Worm (Caenorhabditis elegans) whole organism, L4 larva: ENCODE data around the gene gpa-10.

Experiments
- F10B5.3 ChIP-seq: sonication (generic microtip); optimal IDR thresholded peaks from 2 replicates; lab custom pipeline; 2016; ENCODE audit warnings: mild to moderate bottlenecking, missing genetic modification characterization, missing compliant biosample characterization
- F37D6.2 ChIP-seq: sonication (generic microtip); optimal IDR thresholded peaks from 2 replicates; lab custom pipeline; 2016; ENCODE audit warnings: mild to moderate bottlenecking, missing genetic modification characterization, missing compliant biosample characterization
- F44E2.7 ChIP-seq: fragments of 200-800 bp; sonication (Bioruptor generic); IDR thresholded peaks from 2 replicates; pipeline ENCODE4 v2.1.2; 2022; ENCODE audit warnings: missing genetic modification characterization, missing compliant biosample characterization
- F49E8.2 ChIP-seq: sonication (generic microtip); optimal IDR thresholded peaks from 2 replicates; lab custom pipeline; 2016; ENCODE audit warnings: missing compliant biosample characterization, mild to moderate bottlenecking, missing genetic modification characterization, borderline replicate concordance
- R02D3.7 ChIP-seq: fragments of 150-350 bp; sonication (generic microtip); optimal IDR thresholded peaks from 3 replicates; lab custom pipeline; 2014; ENCODE audit warnings: missing biosample characterization, missing genetic modification characterization
- T20F7.1 ChIP-seq: fragments of 200-800 bp; sonication (Bioruptor generic); optimal IDR thresholded peaks from 2 replicates; lab custom pipeline; 2018; ENCODE audit warnings: mild to moderate bottlenecking, missing genetic modification characterization, missing compliant biosample characterization
- T26A8.4 ChIP-seq: fragments of 200-800 bp; sonication (Bioruptor generic); IDR thresholded peaks from 2 replicates; pipeline ENCODE4 v1.3.6; 2022; ENCODE audit warnings: missing genetic modification characterization, missing compliant biosample characterization
- Y48G9A.11 ChIP-seq: fragments of 200-800 bp; sonication (Bioruptor generic); IDR thresholded peaks from 2 replicates; pipeline ENCODE4 v1.3.6; 2022; ENCODE audit warnings: missing genetic modification reagents, missing genetic modification characterization, missing compliant biosample characterization
- Y75B8A.6 ChIP-seq: fragments of 200-800 bp; sonication (Bioruptor generic); IDR thresholded peaks from 2 replicates; pipeline ENCODE4 v1.3.6; 2022; ENCODE audit warnings: missing genetic modification reagents, missing genetic modification characterization, missing compliant biosample characterization
- attf-4 ChIP-seq: sonication (generic microtip); optimal IDR thresholded peaks from 3 replicates; lab custom pipeline; 2017; ENCODE audit warnings: missing biosample characterization, missing genetic modification characterization
- ceh-82 ChIP-seq: sonication (generic microtip); optimal IDR thresholded peaks from 2 replicates; lab custom pipeline; 2017; ENCODE audit warnings: missing biosample characterization, missing genetic modification characterization
- cey-2 ChIP-seq: sonication (generic microtip); optimal IDR thresholded peaks from 3 replicates; lab custom pipeline; 2017; ENCODE audit warnings: missing genetic modification characterization, mild to moderate bottlenecking, missing compliant biosample characterization, antibody characterized with exemption, borderline replicate concordance; ENCODE audit not compliant: insufficient read depth
- daf-16 ChIP-seq, 3 experiments: sonication (generic microtip); optimal IDR thresholded peaks; 2 replicates each; lab custom pipeline; 2016 to 2017; ENCODE audit warnings: missing genetic modification characterization in 3 of 3, missing genetic modification reagents in 3 of 3, mild to moderate bottlenecking in 2 of 3, missing compliant biosample characterization in 2 of 3, missing biosample characterization in 1 of 3, moderate library complexity in 1 of 3
- daf-8 ChIP-seq: fragments of 200-800 bp; sonication (Bioruptor generic); IDR thresholded peaks from 2 replicates; pipeline ENCODE4 v1.3.6; 2022; ENCODE audit warnings: missing genetic modification characterization, missing compliant biosample characterization
- dpl-1 ChIP-seq: fragments of 150-350 bp; optimal IDR thresholded peaks from 2 replicates; lab custom pipeline; 2014; ENCODE audit warnings: missing biosample characterization, missing genetic modification reagents, missing genetic modification characterization
- dve-1 ChIP-seq: sonication (generic microtip); optimal IDR thresholded peaks from 2 replicates; lab custom pipeline; 2017; ENCODE audit warnings: antibody characterized with exemption, mild to moderate bottlenecking, missing genetic modification characterization, missing compliant biosample characterization; ENCODE audit not compliant: insufficient read depth
- fos-1 ChIP-seq: fragments of 150-350 bp; optimal IDR thresholded peaks from 2 replicates; lab custom pipeline; 2014; ENCODE audit warnings: missing biosample characterization, missing genetic modification characterization
- hlh-30 ChIP-seq: sonication (generic microtip); optimal IDR thresholded peaks from 2 replicates; lab custom pipeline; 2017; ENCODE audit warnings: antibody characterized with exemption, mild to moderate bottlenecking, missing genetic modification characterization, missing compliant biosample characterization; ENCODE audit not compliant: insufficient read depth
- jun-1 ChIP-seq: fragments of 150-350 bp; optimal IDR thresholded peaks from 2 replicates; lab custom pipeline; 2014; ENCODE audit warnings: missing biosample characterization, missing genetic modification reagents, missing genetic modification characterization
- lin-38 ChIP-seq: fragments of 200-800 bp; sonication (Bioruptor generic); IDR thresholded peaks from 2 replicates; pipeline ENCODE4 v1.3.6; 2022; ENCODE audit warnings: missing genetic modification reagents, missing genetic modification characterization, missing compliant biosample characterization
- lin-39 ChIP-seq: fragments of 150-350 bp; optimal IDR thresholded peaks from 2 replicates; lab custom pipeline; 2014; ENCODE audit warnings: missing biosample characterization, missing genetic modification reagents, missing genetic modification characterization
- mep-1 ChIP-seq: fragments of 150-350 bp; sonication (generic microtip); optimal IDR thresholded peaks from 3 replicates; lab custom pipeline; 2014; ENCODE audit warnings: missing biosample characterization, missing genetic modification characterization
- mes-2 ChIP-seq: sonication (generic microtip); optimal IDR thresholded peaks from 2 replicates; lab custom pipeline; 2016; ENCODE audit warnings: missing genotype, mild to moderate bottlenecking, missing genetic modification characterization, missing compliant biosample characterization; ENCODE audit not compliant: poor library complexity, severe bottlenecking
- mxl-2 ChIP-seq: fragments of 200-800 bp; sonication (Bioruptor generic); conservative IDR thresholded peaks from 2 replicates; pipeline ENCODE4 v1.3.6; 2022; ENCODE audit warnings: missing genetic modification reagents, missing genetic modification characterization, missing compliant biosample characterization
- nhr-28 ChIP-seq: fragments of 150-350 bp; optimal IDR thresholded peaks from 2 replicates; lab custom pipeline; 2014; ENCODE audit warnings: missing biosample characterization, missing genetic modification characterization
- nhr-6 ChIP-seq: fragments of 150-350 bp; optimal IDR thresholded peaks from 2 replicates; lab custom pipeline; 2014; ENCODE audit warnings: missing biosample characterization, missing genetic modification characterization
- nhr-77 ChIP-seq: fragments of 150-350 bp; optimal IDR thresholded peaks from 2 replicates; lab custom pipeline; 2014; ENCODE audit warnings: missing biosample characterization, missing genetic modification characterization
- pqm-1 ChIP-seq: sonication (generic microtip); optimal IDR thresholded peaks from 2 replicates; lab custom pipeline; 2017; ENCODE audit warnings: missing biosample characterization, missing genetic modification characterization
- set-16 ChIP-seq: fragments of 200-800 bp; sonication (Bioruptor generic); IDR thresholded peaks from 2 replicates; pipeline ENCODE4 v1.3.6; 2022; ENCODE audit warnings: missing genetic modification reagents, missing genetic modification characterization, missing compliant biosample characterization
- unc-62 ChIP-seq, 3 experiments: fragments of 150-350 bp in 1 of 3; sonication (generic microtip); optimal IDR thresholded peaks in 2 of 3; peaks in 1 of 3; 1 replicate in 1 of 3; 2 replicates in 2 of 3; lab custom pipeline; 2014 to 2017; ENCODE audit warnings: missing biosample characterization in 3 of 3, missing genetic modification characterization in 3 of 3, missing genetic modification reagents in 3 of 3, missing genotype in 1 of 3
- zag-1 ChIP-seq: fragments of 150-350 bp; optimal IDR thresholded peaks from 2 replicates; lab custom pipeline; 2014; ENCODE audit warnings: missing biosample characterization, missing genetic modification characterization
- zip-11 ChIP-seq: fragments of 200-800 bp; sonication (Bioruptor generic); IDR thresholded peaks from 2 replicates; pipeline ENCODE4 v1.3.6; 2022; ENCODE audit warnings: missing genetic modification characterization, missing compliant biosample characterization
- ztf-11 ChIP-seq: fragments of 150-350 bp; optimal IDR thresholded peaks from 2 replicates; lab custom pipeline; 2014; ENCODE audit warnings: missing biosample characterization, missing genetic modification characterization

The gpa-10 gene

ce11 chrV:6839008-6839407 lies 15.6 kb downstream of the gpa-10 start, which contains the start of gene hpo-8:
Gene hpo-8 (plus strand): TSS chrV:6839289.
- TF ChIP-seq jun-1 (tag; lab: Kevin White, UChicago) (no peak), daf-16 (GFP tag; optimal IDR thresholded peaks at IDR 0.05; lab: Kevin White, UChicago) (no peak), daf-16 (tag; optimal IDR thresholded peaks at IDR 0.05; lab: Kevin White, UChicago) (peak; percentile 7), nhr-28 (tag; lab: Kevin White, UChicago) (peak; percentile 56), unc-62 (GFP tag; optimal IDR thresholded peaks at IDR 0.05 in 1 of 2; lab: Kevin White, UChicago) (no peak), unc-62 (tag; optimal IDR thresholded peaks at IDR 0.05; lab: Kevin White, UChicago) (no peak), ceh-82 (tag; lab: Kevin White, UChicago) (no peak), dve-1 (tag; lab: Kevin White, UChicago) (peak; percentile 0), nhr-77 (tag; lab: Kevin White, UChicago) (peak; percentile 37), F10B5.3 (tag; lab: Kevin White, UChicago) (no peak), zag-1 (tag; lab: Kevin White, UChicago) (no peak), mxl-2 (no peak), pqm-1 (tag; lab: Kevin White, UChicago) (peak; percentile 38), zip-11 (no peak)

- no peak for TF ChIP-seq nhr-28 (tag; lab: Kevin White, UChicago)
- TF ChIP-seq T20F7.1, result peak; percentile 94
- TF ChIP-seq nhr-6 (tag; lab: Kevin White, UChicago), result no peak
- TF ChIP-seq dpl-1, result peak; percentile 77
- TF ChIP-seq R02D3.7 (tag; lab: Kevin White, UChicago), result peak; percentile 85
- no peak for TF ChIP-seq mep-1 (tag; lab: Kevin White, UChicago)
- TF ChIP-seq Y48G9A.11 (GFP tag; lab: Robert Waterston, UW), result peak; percentile 92
- peak; percentile 58 for TF ChIP-seq mes-2 (tag; lab: Kevin White, UChicago)
- no peak for TF ChIP-seq lin-39
- TF ChIP-seq hlh-30 (tag; lab: Kevin White, UChicago), result no peak
- no peak for TF ChIP-seq lin-38
- TF ChIP-seq, all 104 proteins: peak for 5
Observed at ce11 chrV:6838599-6838998, 16.0 kb downstream of the gpa-10 start, which contains the start of gene T15B7.15. Gene T15B7.15 (minus strand): TSS chrV:6838665.

- TF ChIP-seq set-16 (peak; percentile 95), Y75B8A.6 (no peak)
Observed at ce11 chrV:6836036-6836435, 18.6 kb downstream of the gpa-10 start.

- TF ChIP-seq T26A8.4 (GFP tag; lab: Robert Waterston, UW), result no peak
- TF ChIP-seq attf-4, result no peak
- TF ChIP-seq F49E8.2, result no peak
- TF ChIP-seq ztf-11 (tag; lab: Kevin White, UChicago), result no peak
- no peak for TF ChIP-seq Y48G9A.11 (GFP tag; lab: Robert Waterston, UW)
- TF ChIP-seq fos-1 (tag; lab: Kevin White, UChicago), result no peak
- TF ChIP-seq unc-62 (GFP tag; optimal IDR thresholded peaks at IDR 0.05 in 1 of 2; lab: Kevin White, UChicago), result no peak
- TF ChIP-seq unc-62 (tag; optimal IDR thresholded peaks at IDR 0.05; lab: Kevin White, UChicago), result no peak
- no peak for TF ChIP-seq T20F7.1
- no peak for TF ChIP-seq dve-1 (tag; lab: Kevin White, UChicago)
- no peak for TF ChIP-seq F37D6.2 (tag; lab: Kevin White, UChicago)
- TF ChIP-seq cey-2 (tag; lab: Kevin White, UChicago), result no peak
- TF ChIP-seq F44E2.7 (GFP tag; lab: Robert Waterston, UW), result no peak
- TF ChIP-seq nhr-6 (tag; lab: Kevin White, UChicago), result no peak
- no peak for TF ChIP-seq daf-8 (GFP tag; lab: Robert Waterston, UW)
- TF ChIP-seq, all 104 proteins: peak for 0
Observed at ce11 chrV:6835242-6835641, 19.4 kb downstream of the gpa-10 start, which contains the start of the genes T15B7.14 and col-143. Gene T15B7.14 (minus strand): TSS chrV:6835342. Gene col-143 (plus strand): TSS chrV:6835635.
